Fruit fly (Drosophila melanogaster) whole organism, embryonic: Measurements from ENCODE around the gene Cyp6d4.

Source experiments
- Abd-B ChIP-seq: fragments of 200-800 bp; sonication (Bioruptor generic); optimal IDR thresholded peaks from 2 replicates; lab custom pipeline; 2018; ENCODE audit warnings: missing biosample characterization, mild to moderate bottlenecking, missing genetic modification characterization, moderate library complexity
- BEAF-32 ChIP-seq: fragments of 200-800 bp; sonication (Bioruptor generic); optimal IDR thresholded peaks from 3 replicates; lab custom pipeline; 2017; ENCODE audit warnings: missing biosample characterization, missing genetic modification characterization, mild to moderate bottlenecking, moderate library complexity, missing genetic modification reagents
- Bgb ChIP-seq: fragments of 200-800 bp; sonication (Bioruptor generic); IDR thresholded peaks from 2 replicates; pipeline ENCODE4 v1.3.6; 2022; ENCODE audit warnings: missing biosample characterization, missing genetic modification characterization; ENCODE audit not compliant: partially characterized antibody
- CG10543 ChIP-seq: fragments of 200-800 bp; sonication (Bioruptor generic); optimal IDR thresholded peaks from 3 replicates; lab custom pipeline; 2017; ENCODE audit warnings: missing biosample characterization, mild to moderate bottlenecking, missing genetic modification characterization, moderate library complexity
- CG11247 ChIP-seq: fragments of 200-800 bp; sonication (Bioruptor generic); IDR thresholded peaks from 2 replicates; pipeline ENCODE4 v1.3.6; 2022; ENCODE audit warnings: missing biosample characterization, missing genetic modification characterization
- CG12659 ChIP-seq: fragments of 200-800 bp; sonication (Bioruptor generic); optimal IDR thresholded peaks from 3 replicates; lab custom pipeline; 2017; ENCODE audit warnings: mild to moderate bottlenecking, missing biosample characterization, missing genetic modification reagents, missing genetic modification characterization
- CG13123 ChIP-seq: fragments of 200-800 bp; sonication (Bioruptor generic); optimal IDR thresholded peaks from 2 replicates; lab custom pipeline; 2016; ENCODE audit warnings: missing biosample characterization, missing genetic modification characterization
- CG13287 ChIP-seq: fragments of 200-800 bp; sonication (Bioruptor generic); IDR thresholded peaks from 2 replicates; pipeline ENCODE4 v1.3.6; 2022; ENCODE audit warnings: missing biosample characterization, missing genetic modification characterization; ENCODE audit not compliant: partially characterized antibody
- CG14710 ChIP-seq: fragments of 200-800 bp; sonication (Bioruptor generic); optimal IDR thresholded peaks from 3 replicates; lab custom pipeline; 2019; ENCODE audit warnings: missing biosample characterization, mild to moderate bottlenecking, missing genetic modification characterization, moderate library complexity
- CG15514 ChIP-seq: fragments of 200-800 bp; sonication (Bioruptor generic); optimal IDR thresholded peaks from 3 replicates; lab custom pipeline; 2017; ENCODE audit warnings: missing biosample characterization, missing genetic modification characterization, mild to moderate bottlenecking, moderate library complexity, missing genetic modification reagents
- CG1603 ChIP-seq: fragments of 200-800 bp; sonication (Bioruptor generic); optimal IDR thresholded peaks from 2 replicates; lab custom pipeline; 2019; ENCODE audit warnings: missing biosample characterization, mild to moderate bottlenecking, missing genetic modification characterization, moderate library complexity
- CG17568 ChIP-seq: fragments of 200-800 bp; sonication (Bioruptor generic); optimal IDR thresholded peaks from 2 replicates; lab custom pipeline; 2018; ENCODE audit warnings: missing biosample characterization, mild to moderate bottlenecking, missing genetic modification characterization, moderate library complexity
- CG17612 ChIP-seq: fragments of 200-800 bp; sonication (Bioruptor generic); IDR thresholded peaks from 2 replicates; pipeline ENCODE4 v1.3.6; 2022; ENCODE audit warnings: missing biosample characterization, missing genetic modification characterization
- CG1832 ChIP-seq: fragments of 200-800 bp; sonication (Bioruptor generic); optimal IDR thresholded peaks from 2 replicates; lab custom pipeline; 2017; ENCODE audit warnings: missing biosample characterization, mild to moderate bottlenecking, missing genetic modification characterization, inconsistent platforms
- CG2199 ChIP-seq: fragments of 200-800 bp; sonication (Bioruptor generic); IDR thresholded peaks from 3 replicates; pipeline ENCODE4 v1.3.6; 2022; ENCODE audit warnings: missing biosample characterization, missing genetic modification characterization
- CG2889 ChIP-seq: fragments of 200-800 bp; sonication (Bioruptor generic); IDR thresholded peaks from 3 replicates; pipeline ENCODE4 v1.3.6; 2022; ENCODE audit warnings: missing biosample characterization, missing genetic modification characterization
- CG30431 ChIP-seq: fragments of 200-800 bp; sonication (Bioruptor generic); optimal IDR thresholded peaks from 2 replicates; lab custom pipeline; 2017; ENCODE audit warnings: missing biosample characterization, missing genetic modification characterization
- CG3847 ChIP-seq: fragments of 200-800 bp; sonication (Bioruptor generic); IDR thresholded peaks from 2 replicates; pipeline ENCODE4 v1.3.6; 2022; ENCODE audit warnings: missing biosample characterization, missing genetic modification characterization
- CG3995 ChIP-seq: fragments of 200-800 bp; sonication (Bioruptor generic); optimal IDR thresholded peaks from 3 replicates; lab custom pipeline; 2016; ENCODE audit warnings: missing biosample characterization, missing genetic modification characterization
- CG4282 ChIP-seq: fragments of 200-800 bp; sonication (Bioruptor generic); optimal IDR thresholded peaks from 2 replicates; lab custom pipeline; 2016; ENCODE audit warnings: missing biosample characterization, missing genetic modification characterization
- CG4404 ChIP-seq: fragments of 200-800 bp; sonication (Bioruptor generic); IDR thresholded peaks from 2 replicates; pipeline ENCODE4 v1.3.6; 2022; ENCODE audit warnings: missing biosample characterization, missing genetic modification characterization
- CTCF ChIP-seq: fragments of 200-800 bp; sonication (Bioruptor generic); optimal IDR thresholded peaks from 2 replicates; lab custom pipeline; 2017; ENCODE audit warnings: missing biosample characterization, mild to moderate bottlenecking, missing genetic modification characterization, moderate library complexity
- Dad ChIP-seq: fragments of 200-800 bp; sonication (Bioruptor generic); optimal IDR thresholded peaks from 3 replicates; lab custom pipeline; 2016; ENCODE audit warnings: missing biosample characterization, missing genetic modification characterization
- Dref ChIP-seq: fragments of 200-800 bp; sonication (Bioruptor generic); IDR thresholded peaks from 2 replicates; pipeline ENCODE4 v1.3.6; 2022; ENCODE audit warnings: missing biosample characterization, missing genetic modification characterization
- E2f1 ChIP-seq: fragments of 200-800 bp; sonication (Bioruptor generic); IDR thresholded peaks from 2 replicates; pipeline ENCODE4 v1.3.6; 2022; ENCODE audit warnings: missing biosample characterization, missing genetic modification characterization
- E2f2 ChIP-seq: fragments of 200-800 bp; sonication (Bioruptor generic); IDR thresholded peaks from 2 replicates; pipeline ENCODE4 v1.3.6; 2022; ENCODE audit warnings: missing biosample characterization, missing genetic modification characterization
- Ets65A ChIP-seq: fragments of 200-800 bp; sonication (Bioruptor generic); peaks from one replicate; lab custom pipeline; 2016; ENCODE audit warnings: missing biosample characterization, missing genetic modification characterization
- HmgZ ChIP-seq: fragments of 200-800 bp; sonication (Bioruptor generic); optimal IDR thresholded peaks from 2 replicates; lab custom pipeline; 2018; ENCODE audit warnings: missing biosample characterization, mild to moderate bottlenecking, missing genetic modification characterization
- Hr51 ChIP-seq, 2 experiments: fragments of 200-800 bp; sonication (Bioruptor generic); optimal IDR thresholded peaks; 2 replicates in 1 of 2; 3 replicates in 1 of 2; lab custom pipeline; 2016 to 2018; ENCODE audit warnings: missing biosample characterization in 2 of 2, missing genetic modification characterization in 2 of 2, mild to moderate bottlenecking in 1 of 2, moderate library complexity in 1 of 2
- Opbp ChIP-seq: fragments of 200-800 bp; sonication (Bioruptor generic); IDR thresholded peaks from 3 replicates; pipeline ENCODE4 v1.3.6; 2022; ENCODE audit warnings: missing biosample characterization, missing genetic modification characterization; ENCODE audit not compliant: partially characterized antibody
- Scr ChIP-seq: fragments of 200-800 bp; sonication (Bioruptor generic); IDR thresholded peaks from 2 replicates; pipeline ENCODE4 v1.3.6; 2022; ENCODE audit warnings: missing biosample characterization, missing genetic modification characterization; ENCODE audit not compliant: partially characterized antibody
- Sry-δ ChIP-seq: fragments of 200-800 bp; sonication (Bioruptor generic); optimal IDR thresholded peaks from 2 replicates; lab custom pipeline; 2016; ENCODE audit warnings: missing biosample characterization, missing genetic modification characterization
- amos ChIP-seq: fragments of 200-800 bp; sonication (Bioruptor generic); IDR thresholded peaks from 2 replicates; pipeline ENCODE4 v1.3.6; 2022; ENCODE audit warnings: missing biosample characterization, missing genetic modification characterization; ENCODE audit not compliant: partially characterized antibody
- caup ChIP-seq: fragments of 200-800 bp; sonication (Bioruptor generic); optimal IDR thresholded peaks from 3 replicates; lab custom pipeline; 2017; ENCODE audit warnings: missing biosample characterization, mild to moderate bottlenecking, missing genetic modification characterization, moderate library complexity; ENCODE audit not compliant: severe bottlenecking
- dimm ChIP-seq: fragments of 200-800 bp; sonication (Bioruptor generic); IDR thresholded peaks from 2 replicates; pipeline ENCODE4 v1.3.6; 2022; ENCODE audit warnings: missing biosample characterization, missing genetic modification characterization
- grau ChIP-seq: fragments of 200-800 bp; optimal IDR thresholded peaks from 3 replicates; lab custom pipeline; 2019; ENCODE audit warnings: missing biosample characterization, mild to moderate bottlenecking, missing genetic modification characterization, moderate library complexity
- hkb ChIP-seq, 2 experiments: fragments of 200-800 bp in 1 of 2; fragments of >200 bp in 1 of 2; sonication (Bioruptor generic) in 1 of 2; IDR thresholded peaks in 1 of 2; optimal IDR thresholded peaks in 1 of 2; 2 replicates each; pipeline versions ENCODE4 v1.3.6 to Lab custom; 2017 to 2022; ENCODE audit warnings: missing biosample characterization in 1 of 2, missing genetic modification characterization in 1 of 2
- knrl ChIP-seq: fragments of 200-800 bp; sonication (Bioruptor generic); IDR thresholded peaks from 3 replicates; pipeline ENCODE4 v1.3.6; 2022; ENCODE audit warnings: missing biosample characterization, missing genetic modification characterization; ENCODE audit not compliant: partially characterized antibody
- mam ChIP-seq: fragments of 200-800 bp; sonication (Bioruptor generic); optimal IDR thresholded peaks from 3 replicates; lab custom pipeline; 2016; ENCODE audit warnings: missing biosample characterization, missing genetic modification characterization
- mirr ChIP-seq: fragments of 200-800 bp; sonication (Bioruptor generic); optimal IDR thresholded peaks from 3 replicates; lab custom pipeline; 2018; ENCODE audit warnings: missing biosample characterization, mild to moderate bottlenecking, missing genetic modification characterization
- nmo ChIP-seq: fragments of 200-800 bp; sonication (Bioruptor generic); optimal IDR thresholded peaks from 2 replicates; lab custom pipeline; 2018; ENCODE audit warnings: missing biosample characterization, mild to moderate bottlenecking, missing genetic modification characterization, moderate library complexity
- phol ChIP-seq: fragments of 200-800 bp; sonication (Bioruptor generic); optimal IDR thresholded peaks from 3 replicates; lab custom pipeline; 2018; ENCODE audit warnings: missing biosample characterization, mild to moderate bottlenecking, missing genetic modification characterization, moderate library complexity
- pros ChIP-seq: fragments of 200-800 bp; sonication (Bioruptor generic); optimal IDR thresholded peaks from 3 replicates; lab custom pipeline; 2019; ENCODE audit warnings: missing biosample characterization, mild to moderate bottlenecking, missing genetic modification characterization, moderate library complexity
- pzg ChIP-seq: fragments of 200-800 bp; sonication (Bioruptor generic); optimal IDR thresholded peaks from 3 replicates; lab custom pipeline; 2018; ENCODE audit warnings: missing biosample characterization, mild to moderate bottlenecking, missing genetic modification characterization, moderate library complexity
- sd ChIP-seq: fragments of 200-800 bp; sonication (Bioruptor generic); optimal IDR thresholded peaks from 3 replicates; lab custom pipeline; 2018; ENCODE audit warnings: missing biosample characterization, mild to moderate bottlenecking, missing genetic modification characterization, moderate library complexity
- sna ChIP-seq: fragments of 200-800 bp; sonication (Bioruptor generic); IDR thresholded peaks from 2 replicates; pipeline ENCODE4 v1.3.6; 2022; ENCODE audit warnings: missing biosample characterization, missing genetic modification characterization; ENCODE audit not compliant: partially characterized antibody
- stwl ChIP-seq: fragments of 200-800 bp; sonication (Bioruptor generic); optimal IDR thresholded peaks from 3 replicates; lab custom pipeline; 2018; ENCODE audit warnings: missing biosample characterization, mild to moderate bottlenecking, missing genetic modification characterization, moderate library complexity
- tll ChIP-seq, 2 experiments: fragments of 200-800 bp in 1 of 2; fragments of >200 bp in 1 of 2; sonication (Bioruptor generic) in 1 of 2; optimal IDR thresholded peaks; 2 replicates each; lab custom pipeline; 2017 to 2019; ENCODE audit warnings: missing biosample characterization in 2 of 2, missing genetic modification characterization in 2 of 2, mild to moderate bottlenecking in 1 of 2, moderate library complexity in 1 of 2
- trem ChIP-seq: fragments of 200-800 bp; optimal IDR thresholded peaks from 3 replicates; lab custom pipeline; 2019; ENCODE audit warnings: missing biosample characterization, mild to moderate bottlenecking, missing genetic modification characterization, moderate library complexity

Cyp6d4 gene

dm6 chr3R:22745432-22745831 is 47.3 kb downstream of the Cyp6d4 start, which contains the start of the genes vret and HP1c (continued):
- TF ChIP-seq CG17612: no peak
- no peak for TF ChIP-seq CG17568
- TF ChIP-seq mirr (GFP tag; lab: Kevin White, UChicago): no peak
- TF ChIP-seq pzg (GFP tag; lab: Kevin White, UChicago): peak; percentile 78
- TF ChIP-seq CG13287 (GFP tag; lab: Robert Waterston, UW): peak; percentile 56; the same call in 1 of the 2 replicates
- TF ChIP-seq sd (tag; lab: Kevin White, UChicago): no peak
- peak; percentile 46; the same call in 1 of the 3 replicates for TF ChIP-seq Opbp
- TF ChIP-seq CG13123: no peak
- no peak for TF ChIP-seq pros (GFP tag; lab: Kevin White, UChicago)
- TF ChIP-seq sna (GFP tag; lab: Robert Waterston, UW): 0 out of 2 replicates have a peak, but pooled peaks have one; percentile 30
- TF ChIP-seq CG2199 (GFP tag; lab: Robert Waterston, UW): peak; percentile 48; the same call in 1 of the 3 replicates
- no peak for TF ChIP-seq CG11247 (GFP tag; lab: Robert Waterston, UW)
- peak; percentile 84 for TF ChIP-seq Ets65A (GFP tag; lab: Kevin White, UChicago)
- peak; percentile 97 for TF ChIP-seq CG1603
- TF ChIP-seq CG3847 (GFP tag; lab: Robert Waterston, UW): peak; percentile 59
- TF ChIP-seq grau: no peak
- TF ChIP-seq CG1832 (GFP tag; lab: Kevin White, UChicago): no peak
- no peak for TF ChIP-seq CG10543 (GFP tag; lab: Kevin White, UChicago)
- no peak for TF ChIP-seq Dad (GFP tag; lab: Kevin White, UChicago)
- no peak for TF ChIP-seq CG4404 (GFP tag; lab: Robert Waterston, UW)
- no peak for TF ChIP-seq knrl (GFP tag; lab: Robert Waterston, UW)
- no peak for TF ChIP-seq E2f1
- peak; percentile 95 for TF ChIP-seq CG14710
- TF ChIP-seq Bgb: 0 out of 2 replicates have a peak, but pooled peaks have one; percentile 10
- TF ChIP-seq Abd-B (GFP tag; lab: Kevin White, UChicago): no peak
- peak; percentile 40 for TF ChIP-seq CG12659 (GFP tag; lab: Kevin White, UChicago)
- peak; percentile 69 for TF ChIP-seq stwl (tag; lab: Kevin White, UChicago)
- peak; percentile 46 for TF ChIP-seq BEAF-32 (GFP tag; lab: Kevin White, UChicago)
- no peak for TF ChIP-seq caup (GFP tag; lab: Kevin White, UChicago)
- no peak for TF ChIP-seq Hr51 (GFP tag; optimal IDR thresholded peaks at IDR 0.05; lab: Kevin White, UChicago)
- peak; percentile 7 for TF ChIP-seq nmo (GFP tag; lab: Kevin White, UChicago)
- peak; percentile 53 for TF ChIP-seq trem (tag; lab: Kevin White, UChicago)
- TF ChIP-seq Dref: peak; percentile 36; the same call in 1 of the 2 replicates
- TF ChIP-seq mam (GFP tag; lab: Kevin White, UChicago): no peak
- TF ChIP-seq CTCF (GFP tag; lab: Kevin White, UChicago): peak; percentile 42
- peak; percentile 32 for TF ChIP-seq HmgZ (tag; lab: Kevin White, UChicago)
- no peak for TF ChIP-seq dimm
- peak; percentile 40 for TF ChIP-seq CG15514 (GFP tag; lab: Kevin White, UChicago)
- peak; percentile 90 for TF ChIP-seq E2f2 (GFP tag; lab: Robert Waterston, UW)
- TF ChIP-seq CG4282 (GFP tag; lab: Kevin White, UChicago): no peak
- TF ChIP-seq Scr (GFP tag; lab: Robert Waterston, UW): peak; percentile 38; the same call in 1 of the 2 replicates
- no peak for TF ChIP-seq CG2889 (GFP tag; lab: Robert Waterston, UW)
- no peak for TF ChIP-seq tll (GFP tag; optimal IDR thresholded peaks at IDR 0.05; lab: Kevin White, UChicago)
- no peak for TF ChIP-seq hkb (optimal IDR thresholded peaks at IDR 0.05; lab: Kevin White, UChicago)
- TF ChIP-seq hkb (GFP tag; IDR thresholded peaks at IDR 0.05; lab: Robert Waterston, UW): no peak
- no peak for TF ChIP-seq CG30431
- TF ChIP-seq amos (GFP tag; lab: Robert Waterston, UW): peak; percentile 33; the same call in 1 of the 2 replicates
- TF ChIP-seq phol: peak; percentile 23
- peak; percentile 24 for TF ChIP-seq Sry-δ
- TF ChIP-seq CG3995 (GFP tag; lab: Kevin White, UChicago): peak; percentile 47
